Worm (Caenorhabditis elegans): Measurements from ENCODE around the gene cest-10.

Gene cest-10

ce11 chrIV:7180304-7180703, at the start of gene cest-10:
TSS of gene cest-10 (plus strand) at chrIV:7180557.
- no peak for TF ChIP-seq hlh-8 (tag; optimal IDR thresholded peaks at IDR 0.05)
- peak; percentile 71 for TF ChIP-seq elt-2 (tag; optimal IDR thresholded peaks at IDR 0.05)
- TF ChIP-seq ceh-9 (tag; optimal IDR thresholded peaks at IDR 0.05): no peak

- TF ChIP-seq ztf-16 (tag; optimal IDR thresholded peaks at IDR 0.05) (no peak), gmeb-2 (tag; optimal IDR thresholded peaks at IDR 0.05) (no peak)
Observed at ce11 chrIV:7131780-7132179, 48.6 kb upstream of the cest-10 start, which contains the start of gene grsp-3. TSS of gene grsp-3 (minus strand) at chrIV:7131928.

DNA sequence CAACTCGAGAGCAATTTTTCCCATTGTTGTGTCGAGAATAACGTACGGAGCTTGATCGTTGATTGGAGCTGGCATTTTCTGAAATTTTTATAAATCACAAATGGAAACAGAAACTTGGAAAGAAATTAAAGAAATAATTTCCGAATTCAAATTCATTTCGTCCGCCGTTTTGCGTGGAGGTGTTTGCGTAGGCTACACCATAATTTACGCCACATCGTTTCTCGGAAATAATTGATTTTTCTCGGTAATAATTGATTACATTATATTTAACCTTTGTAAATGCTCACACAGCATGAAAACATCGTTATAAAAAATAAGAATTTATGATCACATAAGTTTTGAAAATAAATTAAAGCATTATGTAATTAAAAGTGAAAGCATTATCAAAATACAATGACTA, 47.2 kb upstream of the cest-10 start, which contains the start of gene cyn-12:
TSS of gene cyn-12 (minus strand) at position 78 of the 400 bp plus-strand sequence.
- TF ChIP-seq ceh-14 (tag; optimal IDR thresholded peaks at IDR 0.05) (no peak), ceh-48 (tag; optimal IDR thresholded peaks at IDR 0.05) (peak; percentile 61), unc-42 (tag; optimal IDR thresholded peaks at IDR 0.05) (peak; percentile 71)

DNA sequence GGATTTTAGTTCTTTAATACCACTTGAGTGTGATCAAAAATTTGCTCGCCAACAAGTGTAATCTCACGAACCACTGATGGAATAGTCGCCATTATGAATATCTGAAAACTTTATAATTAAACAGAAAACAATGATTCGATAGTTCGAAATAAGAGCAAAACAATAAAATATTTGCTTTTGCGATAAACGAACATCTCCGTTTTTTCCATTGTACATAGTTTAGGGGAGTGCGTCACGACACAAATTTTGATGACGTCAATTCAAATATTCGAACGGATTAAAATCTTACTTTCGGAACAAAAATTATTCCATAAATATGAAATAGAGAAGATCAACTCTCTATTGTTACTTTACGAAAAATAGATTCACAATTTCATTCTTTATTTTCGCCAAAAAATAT, 46.4 kb upstream of the cest-10 start, which contains the start of gene mutd-1:
TSS of gene mutd-1 (minus strand) at position 101 of the 400 bp plus-strand sequence.
- TF ChIP-seq unc-86 (tag; optimal IDR thresholded peaks at IDR 0.05) (no peak), ceh-34 (tag; optimal IDR thresholded peaks at IDR 0.05) (no peak), elt-2 (tag; optimal IDR thresholded peaks at IDR 0.05) (no peak), Y22D7AL.16 (tag; optimal IDR thresholded peaks at IDR 0.05) (no peak)

DNA sequence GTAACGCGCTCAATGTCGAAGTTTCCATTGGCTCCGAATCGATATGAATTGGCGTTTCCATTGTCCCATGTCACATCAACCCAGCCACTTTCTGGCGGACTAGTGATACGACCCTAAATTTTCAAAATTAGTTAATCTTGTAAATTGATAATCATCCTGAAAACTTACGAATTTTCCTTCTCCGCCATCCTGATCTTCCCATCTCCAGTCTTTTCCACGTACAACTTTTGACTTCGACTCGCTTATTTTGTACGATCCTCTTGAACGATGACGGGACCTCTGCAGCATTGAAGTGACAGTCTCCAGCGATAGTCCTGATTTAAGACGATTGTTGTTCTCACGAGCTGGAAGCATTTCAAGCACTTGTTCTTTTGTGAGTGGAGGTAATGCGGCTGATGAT, 41.2 kb upstream of the cest-10 start:
- TF ChIP-seq hlh-15 (tag; optimal IDR thresholded peaks at IDR 0.05) (no peak), ceh-30 (tag; optimal IDR thresholded peaks at IDR 0.05) (no peak), zip-5 (tag; optimal IDR thresholded peaks at IDR 0.05) (no peak), dmd-4 (tag; optimal IDR thresholded peaks at IDR 0.05; ENCODE audit: borderline replicate concordance) (no peak), ceh-2 (tag; optimal IDR thresholded peaks at IDR 0.05) (no peak), eyg-1 (tag; optimal IDR thresholded peaks at IDR 0.05) (no peak), hlh-6 (tag; optimal IDR thresholded peaks at IDR 0.05) (no peak), nhr-232 (tag; optimal IDR thresholded peaks at IDR 0.05) (no peak), nfya-1 (tag; optimal IDR thresholded peaks at IDR 0.05) (no peak), ceh-14 (tag; optimal IDR thresholded peaks at IDR 0.05) (no peak), ceh-34 (tag; optimal IDR thresholded peaks at IDR 0.05) (no peak), elt-2 (tag; optimal IDR thresholded peaks at IDR 0.05) (no peak), pros-1 (tag; optimal IDR thresholded peaks at IDR 0.05) (no peak), ahr-1 (tag; optimal IDR thresholded peaks at IDR 0.05) (no peak), lim-6 (tag; optimal IDR thresholded peaks at IDR 0.05) (no peak), nhr-11 (tag; optimal IDR thresholded peaks at IDR 0.05) (no peak), lin-11 (tag; optimal IDR thresholded peaks at IDR 0.05) (no peak)

ce11 chrIV:7144670-7145257, 35.6 kb upstream of the cest-10 start, which contains the start of gene hecd-1:
TSS of gene hecd-1 (minus strand) at chrIV:7144720.
- TF ChIP-seq hlh-30 (tag; optimal IDR thresholded peaks at IDR 0.05; ENCODE audit: insufficient read depth): peak; percentile 19
- TF ChIP-seq hlh-8 (tag; optimal IDR thresholded peaks at IDR 0.05): no peak

DNA sequence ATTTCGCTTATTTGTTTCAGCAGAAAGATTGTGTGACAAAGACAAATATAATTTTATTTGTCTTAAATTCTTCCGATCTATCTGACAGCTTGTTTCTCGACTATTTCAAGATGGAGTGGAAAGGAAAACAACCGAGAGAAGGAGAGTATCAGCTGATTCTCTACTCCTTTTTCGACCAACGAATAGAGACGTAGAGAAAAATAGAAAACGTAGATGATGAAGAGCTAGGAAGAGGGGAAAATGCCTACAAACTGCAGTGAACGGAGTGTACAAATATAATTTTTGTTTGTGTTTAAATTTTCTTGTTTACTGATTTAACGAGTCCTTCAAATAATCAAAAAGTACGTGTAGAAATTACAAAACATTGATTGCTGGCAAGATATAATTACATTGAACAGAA, 32.6 kb upstream of the cest-10 start:
- no peak for TF ChIP-seq mec-3 (tag; optimal IDR thresholded peaks at IDR 0.05; ENCODE audit: borderline replicate concordance)
- peak; percentile 2 for TF ChIP-seq nfya-1 (tag; optimal IDR thresholded peaks at IDR 0.05)
- peak; percentile 55 for TF ChIP-seq hlh-30 (tag; optimal IDR thresholded peaks at IDR 0.05; ENCODE audit: insufficient read depth)

Data from whole organism, late embryonic.